Worm (Caenorhabditis elegans) whole organism, L1 larva: ENCODE data around the gene mel-11.

Source experiments
- ama-1 ChIP-seq: fragments of 150-350 bp; optimal IDR thresholded peaks from 2 replicates; lab custom pipeline; 2014
- dpl-1 ChIP-seq, 3 experiments: fragments of 150-350 bp in 2 of 3; sonication (generic microtip) in 1 of 3; optimal IDR thresholded peaks; 2 replicates each; lab custom pipeline; 2014 to 2017; ENCODE audit warnings: missing biosample characterization in 3 of 3, missing genetic modification characterization in 3 of 3, missing genetic modification reagents in 3 of 3
- fkh-10 ChIP-seq: sonication (generic microtip); optimal IDR thresholded peaks from 2 replicates; lab custom pipeline; 2017; ENCODE audit warnings: missing biosample characterization, missing genetic modification reagents, missing genetic modification characterization
- lin-35 ChIP-seq, 2 experiments: fragments of 150-350 bp; optimal IDR thresholded peaks; 2 replicates each; lab custom pipeline; 2014; ENCODE audit warnings: missing biosample characterization in 2 of 2, missing genetic modification characterization in 2 of 2, missing genetic modification reagents in 2 of 2
- lsy-2 ChIP-seq, 2 experiments: fragments of 150-350 bp; optimal IDR thresholded peaks; 2 replicates each; lab custom pipeline; 2014; ENCODE audit warnings: missing biosample characterization in 2 of 2, missing genetic modification characterization in 2 of 2
- nhr-237 ChIP-seq: fragments of 150-350 bp; optimal IDR thresholded peaks from 2 replicates; lab custom pipeline; 2014; ENCODE audit warnings: missing biosample characterization, missing genetic modification characterization
- nhr-90 ChIP-seq: sonication (generic microtip); optimal IDR thresholded peaks from 2 replicates; lab custom pipeline; 2016; ENCODE audit warnings: mild to moderate bottlenecking, missing genetic modification characterization, missing compliant biosample characterization; ENCODE audit not compliant: poor library complexity
- ztf-11 ChIP-seq, 2 experiments: sonication (generic microtip); optimal IDR thresholded peaks; 2 replicates each; lab custom pipeline; 2016 to 2017; ENCODE audit warnings: missing genetic modification characterization in 2 of 2, missing biosample characterization in 1 of 2, missing compliant biosample characterization in 1 of 2
- ztf-4 ChIP-seq: fragments of 150-350 bp; optimal IDR thresholded peaks from 2 replicates; lab custom pipeline; 2014; ENCODE audit warnings: missing biosample characterization, missing genetic modification characterization

ce11 chrII:9403087-9403486, 44.8 kb downstream of the mel-11 start, which contains the start of gene Y51B9A.6:
- no peak for TF ChIP-seq ztf-4 (tag; lab: Kevin White, UChicago)
- no peak for TF ChIP-seq lsy-2 (tag; optimal IDR thresholded peaks at IDR 0.05; lab: Kevin White, UChicago)
- TF ChIP-seq ama-1 (lab: Kevin White, UChicago): no peak
- TF ChIP-seq fkh-10 (GFP tag; lab: Kevin White, UChicago): no peak
- no peak for TF ChIP-seq lin-35 (GFP tag; optimal IDR thresholded peaks at IDR 0.05; lab: Kevin White, UChicago)
- no peak for TF ChIP-seq nhr-237 (tag; lab: Kevin White, UChicago)
- TF ChIP-seq dpl-1 (GFP tag; optimal IDR thresholded peaks at IDR 0.05; lab: Kevin White, UChicago): no peak
- TF ChIP-seq ztf-11 (tag; optimal IDR thresholded peaks at IDR 0.05; lab: Kevin White, UChicago): no peak
- no peak for TF ChIP-seq nhr-90 (tag; lab: Kevin White, UChicago)
